Worm (Caenorhabditis elegans): ENCODE data around the gene F48B9.8.

DNA sequence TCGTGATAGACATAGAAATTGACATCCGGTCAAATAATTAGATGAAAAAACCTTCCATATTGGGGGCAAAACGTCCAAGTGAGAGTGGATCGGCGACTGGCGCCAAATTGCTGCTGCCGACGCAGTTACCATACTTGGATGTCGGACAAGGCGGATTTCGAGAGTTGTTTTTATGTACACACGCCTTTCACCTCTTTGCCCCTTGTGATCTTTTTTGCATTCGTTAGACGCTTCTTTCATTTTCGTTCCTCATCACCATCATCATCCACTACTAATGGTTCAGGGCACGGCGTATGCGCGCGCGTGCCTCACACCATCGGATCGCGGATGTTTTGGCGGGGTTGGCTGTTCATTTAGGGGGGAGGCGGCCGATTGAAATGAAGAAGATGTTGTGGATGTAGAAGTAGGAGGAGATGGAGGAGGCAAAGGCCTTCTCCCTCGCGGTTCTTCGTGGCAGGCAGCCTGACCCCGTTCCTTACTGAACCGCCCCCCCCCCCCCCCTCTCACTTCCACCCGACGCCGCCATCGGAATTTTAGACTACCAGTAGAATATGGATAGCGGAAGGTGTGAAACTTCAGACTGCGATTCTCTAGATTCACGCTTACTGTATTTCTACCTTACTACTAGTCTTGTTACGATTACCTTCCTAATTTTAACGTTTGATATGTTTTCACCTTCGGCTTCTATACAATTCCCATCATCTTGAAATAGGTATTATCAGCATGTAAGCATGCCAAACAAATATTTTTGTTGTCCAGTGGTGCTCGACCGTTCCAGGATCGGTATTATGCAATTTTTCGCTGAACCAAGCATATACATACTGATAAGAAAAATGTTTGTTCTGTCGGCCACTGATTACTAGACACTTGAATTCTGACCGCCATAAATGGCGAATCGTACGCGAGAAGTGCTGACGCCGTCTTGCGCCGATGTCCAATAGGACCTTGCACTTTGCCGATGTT, 37.5 kb upstream of the F48B9.8 start:
- no peak for TF ChIP-seq ztf-29 (GFP tag; IDR thresholded peaks at IDR 0.05)
- no peak for TF ChIP-seq flt-1 (GFP tag; IDR thresholded peaks at IDR 0.05)
- TF ChIP-seq T22C8.4 (GFP tag; IDR thresholded peaks at IDR 0.05): no peak
- TF ChIP-seq tab-1 (GFP tag; IDR thresholded peaks at IDR 0.05): no peak
- no peak for TF ChIP-seq ref-1 (GFP tag; conservative IDR thresholded peaks at IDR 0.05)
- TF ChIP-seq med-1 (GFP tag; optimal IDR thresholded peaks at IDR 0.05; ENCODE audit: insufficient read depth): no peak

Data from whole organism, midembryonic.